Fruit fly (Drosophila melanogaster) whole organism, embryonic: ENCODE measurements around the gene Arl6IP1.
A peak's percentile ranks its signal among the peaks of the same experiment; 100 is the strongest.

Experiments
- Adf1 ChIP-seq: fragments of 200-800 bp; sonication (Bioruptor generic); IDR thresholded peaks from 2 replicates; pipeline ENCODE4 v1.3.6; 2022; ENCODE audit warnings: missing biosample characterization, missing genetic modification characterization
- Asciz ChIP-seq: fragments of 200-800 bp; sonication (Bioruptor generic); optimal IDR thresholded peaks from 2 replicates; lab custom pipeline; 2017; ENCODE audit warnings: missing biosample characterization, mild to moderate bottlenecking, missing genetic modification characterization, missing genetic modification reagents
- Atf-2 ChIP-seq: fragments of 200-800 bp; sonication (Bioruptor generic); optimal IDR thresholded peaks from 2 replicates; lab custom pipeline; 2016; ENCODE audit warnings: missing biosample characterization, missing genetic modification characterization
- Awh ChIP-seq: fragments of 200-800 bp; sonication (Bioruptor generic); IDR thresholded peaks from 2 replicates; pipeline ENCODE4, ENCODE4 v1.3.6; 2022; ENCODE audit warnings: missing biosample characterization, missing genetic modification characterization
- CG10431 ChIP-seq: fragments of 200-800 bp; sonication (Bioruptor generic); optimal IDR thresholded peaks from 3 replicates; lab custom pipeline; 2018; ENCODE audit warnings: missing biosample characterization, mild to moderate bottlenecking, missing genetic modification characterization
- CG12219 ChIP-seq: fragments of 200-800 bp; sonication (Bioruptor generic); optimal IDR thresholded peaks from 3 replicates; lab custom pipeline; 2018; ENCODE audit warnings: missing biosample characterization, mild to moderate bottlenecking, missing genetic modification characterization
- CG12391 ChIP-seq: fragments of 200-800 bp; sonication (Bioruptor generic); optimal IDR thresholded peaks from 3 replicates; lab custom pipeline; 2018; ENCODE audit warnings: missing biosample characterization, mild to moderate bottlenecking, missing genetic modification characterization, moderate library complexity
- CG15011 ChIP-seq: fragments of 200-800 bp; sonication (Bioruptor generic); optimal IDR thresholded peaks from 3 replicates; lab custom pipeline; 2018; ENCODE audit warnings: missing biosample characterization, mild to moderate bottlenecking, missing genetic modification characterization
- CG18764 ChIP-seq: fragments of 200-800 bp; sonication (Bioruptor generic); optimal IDR thresholded peaks from 3 replicates; lab custom pipeline; 2016; ENCODE audit warnings: missing biosample characterization, missing genetic modification characterization
- CG30020 ChIP-seq: fragments of 200-800 bp; optimal IDR thresholded peaks from 2 replicates; lab custom pipeline; 2019; ENCODE audit warnings: missing biosample characterization, mild to moderate bottlenecking, missing genetic modification characterization, moderate library complexity
- CG32532 ChIP-seq: fragments of 200-800 bp; sonication (Bioruptor generic); IDR thresholded peaks from 2 replicates; pipeline ENCODE4 v1.3.6; 2022; ENCODE audit warnings: missing biosample characterization, missing genetic modification characterization
- CG32772 ChIP-seq: fragments of 200-800 bp; sonication (Bioruptor generic); IDR thresholded peaks from 2 replicates; pipeline ENCODE4 v1.3.6; 2022; ENCODE audit warnings: missing biosample characterization, missing genetic modification characterization
- CG6689 ChIP-seq: fragments of 200-800 bp; sonication (Bioruptor generic); IDR thresholded peaks from 2 replicates; pipeline ENCODE4 v1.3.6; 2022; ENCODE audit warnings: missing biosample characterization, missing genetic modification characterization
- CG8924 ChIP-seq: fragments of 200-800 bp; optimal IDR thresholded peaks from 3 replicates; lab custom pipeline; 2019; ENCODE audit warnings: missing biosample characterization, mild to moderate bottlenecking, missing genetic modification characterization, moderate library complexity
- CG9727 ChIP-seq: fragments of 200-800 bp; sonication (Bioruptor generic); optimal IDR thresholded peaks from 3 replicates; lab custom pipeline; 2017; ENCODE audit warnings: missing biosample characterization, mild to moderate bottlenecking, missing genetic modification characterization
- Doc2 ChIP-seq: fragments of 200-800 bp; sonication (Bioruptor generic); IDR thresholded peaks from 2 replicates; pipeline ENCODE4 v1.3.6; 2022; ENCODE audit warnings: missing biosample characterization, missing genetic modification characterization
- Gsc ChIP-seq: fragments of 200-800 bp; sonication (Bioruptor generic); IDR thresholded peaks from 2 replicates; pipeline ENCODE4 v1.3.6; 2022; ENCODE audit warnings: missing biosample characterization, missing genetic modification characterization
- HLH3B ChIP-seq: fragments of 200-800 bp; sonication (Bioruptor generic); IDR thresholded peaks from 2 replicates; pipeline ENCODE4 v1.3.6; 2022; ENCODE audit warnings: missing biosample characterization, missing genetic modification characterization
- Hey ChIP-seq: fragments of 200-800 bp; sonication (Bioruptor generic); optimal IDR thresholded peaks from 3 replicates; lab custom pipeline; 2018; ENCODE audit warnings: missing biosample characterization, mild to moderate bottlenecking, missing genetic modification characterization
- Hr51 ChIP-seq, 2 experiments: fragments of 200-800 bp; sonication (Bioruptor generic); optimal IDR thresholded peaks; 2 replicates in 1 of 2; 3 replicates in 1 of 2; lab custom pipeline; 2016 to 2018; ENCODE audit warnings: missing biosample characterization in 2 of 2, missing genetic modification characterization in 2 of 2, mild to moderate bottlenecking in 1 of 2, moderate library complexity in 1 of 2
- Hr78 ChIP-seq, 2 experiments: fragments of 200-800 bp in 1 of 2; fragments of >200 bp in 1 of 2; sonication (Bioruptor generic) in 1 of 2; optimal IDR thresholded peaks; 2 replicates each; lab custom pipeline; 2017 to 2019; ENCODE audit warnings: missing biosample characterization in 2 of 2, missing genetic modification characterization in 2 of 2, mild to moderate bottlenecking in 1 of 2, moderate library complexity in 1 of 2
- Med ChIP-seq: fragments of 200-800 bp; sonication (Bioruptor generic); peaks from one replicate; lab custom pipeline; 2016; ENCODE audit warnings: missing biosample characterization, missing genetic modification characterization, mild to moderate bottlenecking, inconsistent platforms, moderate library complexity
- Neu2 ChIP-seq: fragments of 200-800 bp; sonication (Bioruptor generic); optimal IDR thresholded peaks from 3 replicates; lab custom pipeline; 2016; ENCODE audit warnings: missing biosample characterization, missing genetic modification characterization, borderline replicate concordance
- Nf-YB ChIP-seq: fragments of 200-800 bp; sonication (Bioruptor generic); optimal IDR thresholded peaks from 3 replicates; lab custom pipeline; 2019; ENCODE audit warnings: missing biosample characterization, mild to moderate bottlenecking, missing genetic modification characterization, moderate library complexity
- Nf-YC ChIP-seq: fragments of 200-800 bp; optimal IDR thresholded peaks from 3 replicates; lab custom pipeline; 2019; ENCODE audit warnings: missing biosample characterization, mild to moderate bottlenecking, missing genetic modification characterization, moderate library complexity
- Optix ChIP-seq: fragments of 200-800 bp; sonication (Bioruptor generic); IDR thresholded peaks from 3 replicates; pipeline ENCODE4 v1.3.6; 2022; ENCODE audit warnings: missing biosample characterization, missing genetic modification characterization
- Xbp1 ChIP-seq: fragments of 200-800 bp; sonication (Bioruptor generic); optimal IDR thresholded peaks from 3 replicates; lab custom pipeline; 2016; ENCODE audit warnings: missing biosample characterization, mild to moderate bottlenecking, missing genetic modification characterization
- abd-A ChIP-seq: fragments of 200-800 bp; sonication (Bioruptor generic); optimal IDR thresholded peaks from 3 replicates; lab custom pipeline; 2019; ENCODE audit warnings: missing biosample characterization, mild to moderate bottlenecking, missing genetic modification characterization, moderate library complexity
- cad ChIP-seq: fragments of >200 bp; optimal IDR thresholded peaks from 2 replicates; lab custom pipeline; 2017; ENCODE audit warnings: missing biosample characterization, missing genetic modification characterization
- corto ChIP-seq: fragments of 200-800 bp; sonication (Bioruptor generic); optimal IDR thresholded peaks from 2 replicates; lab custom pipeline; 2016; ENCODE audit warnings: missing biosample characterization, mild to moderate bottlenecking, missing genetic modification characterization, moderate library complexity
- crol ChIP-seq: fragments of 200-800 bp; sonication (Bioruptor generic); IDR thresholded peaks from 2 replicates; pipeline ENCODE4 v1.3.6; 2022; ENCODE audit warnings: missing biosample characterization, missing genetic modification characterization
- ewg ChIP-seq: fragments of 200-800 bp; sonication (Bioruptor generic); optimal IDR thresholded peaks from 3 replicates; lab custom pipeline; 2017; ENCODE audit warnings: mild to moderate bottlenecking, missing biosample characterization, missing genetic modification reagents, missing genetic modification characterization
- fd96Cb ChIP-seq: fragments of 200-800 bp; sonication (Bioruptor generic); optimal IDR thresholded peaks from 2 replicates; lab custom pipeline; 2018; ENCODE audit warnings: missing biosample characterization, mild to moderate bottlenecking, missing genetic modification characterization, moderate library complexity
- fu2 ChIP-seq: fragments of 200-800 bp; sonication (Bioruptor generic); optimal IDR thresholded peaks from 2 replicates; lab custom pipeline; 2016; ENCODE audit warnings: missing biosample characterization, missing genetic modification characterization
- grn ChIP-seq: fragments of 200-800 bp; sonication (Bioruptor generic); optimal IDR thresholded peaks from 3 replicates; lab custom pipeline; 2017; ENCODE audit warnings: missing biosample characterization, missing genetic modification characterization
- ham ChIP-seq: fragments of 200-800 bp; sonication (Bioruptor generic); IDR thresholded peaks from 2 replicates; pipeline ENCODE4 v1.3.6; 2022; ENCODE audit warnings: missing biosample characterization, missing genetic modification characterization
- nerfin-1 ChIP-seq: fragments of 200-800 bp; sonication (Bioruptor generic); optimal IDR thresholded peaks from 3 replicates; lab custom pipeline; 2019; ENCODE audit warnings: missing biosample characterization, mild to moderate bottlenecking, missing genetic modification characterization, moderate library complexity
- nmo ChIP-seq: fragments of 200-800 bp; sonication (Bioruptor generic); optimal IDR thresholded peaks from 2 replicates; lab custom pipeline; 2018; ENCODE audit warnings: missing biosample characterization, mild to moderate bottlenecking, missing genetic modification characterization, moderate library complexity
- p53 ChIP-seq: fragments of 200-800 bp; sonication (Bioruptor generic); optimal IDR thresholded peaks from 2 replicates; lab custom pipeline; 2016; ENCODE audit warnings: missing biosample characterization, missing genetic modification characterization
- pros ChIP-seq: fragments of 200-800 bp; sonication (Bioruptor generic); optimal IDR thresholded peaks from 3 replicates; lab custom pipeline; 2019; ENCODE audit warnings: missing biosample characterization, mild to moderate bottlenecking, missing genetic modification characterization, moderate library complexity
- ro ChIP-seq: fragments of 200-800 bp; sonication (Bioruptor generic); IDR thresholded peaks from 2 replicates; pipeline ENCODE4 v1.3.6; 2022; ENCODE audit warnings: missing biosample characterization, missing genetic modification characterization
- row ChIP-seq: fragments of 200-800 bp; sonication (Bioruptor generic); IDR thresholded peaks from 3 replicates; pipeline ENCODE4 v1.3.6; 2022; ENCODE audit warnings: missing biosample characterization, missing genetic modification characterization
- seq ChIP-seq: fragments of 200-800 bp; sonication (Bioruptor generic); IDR thresholded peaks from 2 replicates; pipeline ENCODE4 v1.3.6; 2022; ENCODE audit warnings: missing biosample characterization, missing genetic modification characterization
- sisA ChIP-seq: fragments of 200-800 bp; sonication (Bioruptor generic); IDR thresholded peaks from 2 replicates; pipeline ENCODE4 v1.3.6; 2022; ENCODE audit warnings: missing biosample characterization, missing genetic modification characterization
- sqz ChIP-seq: fragments of 200-800 bp; sonication (Bioruptor generic); optimal IDR thresholded peaks from 3 replicates; lab custom pipeline; 2018; ENCODE audit warnings: missing biosample characterization, mild to moderate bottlenecking, missing genetic modification characterization
- tx ChIP-seq: fragments of 200-800 bp; sonication (Bioruptor generic); optimal IDR thresholded peaks from 2 replicates; lab custom pipeline; 2016; ENCODE audit warnings: missing biosample characterization, missing genetic modification characterization
- vvl ChIP-seq: fragments of 200-800 bp; sonication (Bioruptor generic); IDR thresholded peaks from 2 replicates; pipeline ENCODE4 v1.3.6; 2022; ENCODE audit warnings: missing biosample characterization, missing genetic modification characterization

The Arl6IP1 gene

DNA sequence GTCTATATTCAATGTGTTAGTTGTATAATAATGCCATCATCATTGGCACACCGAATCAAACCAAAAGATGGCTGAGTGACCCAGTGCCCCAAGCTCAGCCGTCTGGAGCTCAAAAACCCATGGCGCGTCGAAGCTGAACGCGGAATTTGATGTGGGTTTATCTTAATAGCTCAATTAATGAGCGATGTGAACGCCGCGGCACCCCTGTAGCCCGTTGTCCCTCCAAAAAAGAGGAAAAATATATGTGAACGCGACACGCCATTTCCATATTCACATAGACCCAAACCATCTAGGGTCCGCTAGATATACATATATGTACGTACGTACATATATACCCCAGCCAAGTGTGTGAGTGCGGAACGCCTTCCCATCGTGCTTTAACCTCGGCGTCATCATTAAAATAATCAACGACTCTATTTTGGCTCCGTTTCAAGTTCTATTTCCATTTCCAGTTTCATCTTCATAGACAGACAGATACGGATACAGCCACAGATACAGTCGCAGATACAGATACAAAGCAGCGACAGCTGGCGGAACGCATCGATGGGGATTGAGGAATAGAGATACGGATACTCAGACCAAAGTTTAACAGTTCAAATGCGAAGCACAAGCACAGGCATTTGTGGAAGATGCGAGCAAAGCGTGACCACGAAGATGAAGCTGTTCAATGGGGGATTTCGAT lies 20.9 kb downstream of the Arl6IP1 start (continued):
- TF ChIP-seq CG8924 (tag; lab: Kevin White, UChicago) (no peak), Hr78 (GFP tag; optimal IDR thresholded peaks at IDR 0.05; lab: Kevin White, UChicago) (peak in 1 of 2 experiments; percentile 15), Awh (GFP tag; lab: Robert Waterston, UW) (peak; percentile 84), sqz (GFP tag; lab: Kevin White, UChicago) (no peak), cad (GFP tag; lab: Kevin White, UChicago) (no peak), vvl (GFP tag; lab: Robert Waterston, UW) (peak; percentile 67; the same call in 1 of the 2 replicates), grn (GFP tag; lab: Kevin White, UChicago) (peak; percentile 72), Adf1 (GFP tag; lab: Robert Waterston, UW) (no peak), Atf-2 (GFP tag; lab: Kevin White, UChicago) (no peak), Optix (GFP tag; lab: Robert Waterston, UW) (no peak), Neu2 (GFP tag; lab: Kevin White, UChicago) (no peak), ham (GFP tag; lab: Robert Waterston, UW) (no peak)

DNA sequence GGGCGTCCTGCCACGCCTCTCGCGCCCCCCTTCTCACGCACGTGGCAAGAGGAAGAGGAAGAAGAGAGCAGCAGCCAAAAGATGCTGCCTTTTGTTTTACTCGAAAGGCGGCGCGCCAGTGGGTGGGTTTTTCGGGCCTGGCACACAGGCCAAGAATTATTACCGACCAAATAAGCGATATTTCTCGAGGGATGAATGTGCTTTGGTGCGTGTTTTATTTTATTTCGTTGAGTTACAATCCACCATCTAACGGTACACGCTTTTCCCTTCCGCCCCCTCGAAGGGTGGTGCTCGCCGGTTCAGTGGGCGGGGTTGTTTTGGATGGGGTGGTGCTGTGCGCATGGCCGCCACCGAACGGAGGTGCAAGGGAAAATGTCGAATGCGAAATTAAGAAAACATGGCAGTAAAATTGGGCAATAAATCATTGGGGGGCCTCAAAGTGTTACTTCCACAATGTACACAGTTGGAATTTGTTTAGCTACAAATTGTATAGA lies 28.9 kb downstream of the Arl6IP1 start:
- peak; percentile 5 for TF ChIP-seq nerfin-1 (tag; lab: Kevin White, UChicago)
- peak; percentile 17 for TF ChIP-seq Med
- peak; percentile 27 for TF ChIP-seq Nf-YB (GFP tag; lab: Kevin White, UChicago)
- peak; percentile 70; the same call in 1 of the 2 replicates for TF ChIP-seq seq (GFP tag; lab: Robert Waterston, UW)
- TF ChIP-seq CG30020 (tag; lab: Kevin White, UChicago): no peak
- peak; percentile 34; the same call in 1 of the 2 replicates for TF ChIP-seq crol (GFP tag; lab: Robert Waterston, UW)
- TF ChIP-seq Hey (tag; lab: Kevin White, UChicago): no peak
- TF ChIP-seq Nf-YC (tag; lab: Kevin White, UChicago): peak; percentile 71
- TF ChIP-seq pros (GFP tag; lab: Kevin White, UChicago): peak; percentile 81
- no peak for TF ChIP-seq corto
- no peak for TF ChIP-seq sqz (GFP tag; lab: Kevin White, UChicago)
- no peak for TF ChIP-seq CG12219 (GFP tag; lab: Kevin White, UChicago)
- TF ChIP-seq CG9727: no peak
- peak; percentile 80 for TF ChIP-seq ewg (GFP tag; lab: Kevin White, UChicago)
- no peak for TF ChIP-seq Hr51 (GFP tag; optimal IDR thresholded peaks at IDR 0.05; lab: Kevin White, UChicago)
- TF ChIP-seq HLH3B (GFP tag; lab: Robert Waterston, UW): no peak
- TF ChIP-seq ro (GFP tag; lab: Robert Waterston, UW): no peak
- no peak for TF ChIP-seq row (GFP tag; lab: Robert Waterston, UW)
- peak; percentile 95 for TF ChIP-seq abd-A (tag; lab: Kevin White, UChicago)
- TF ChIP-seq CG18764 (GFP tag; lab: Kevin White, UChicago): no peak

DNA sequence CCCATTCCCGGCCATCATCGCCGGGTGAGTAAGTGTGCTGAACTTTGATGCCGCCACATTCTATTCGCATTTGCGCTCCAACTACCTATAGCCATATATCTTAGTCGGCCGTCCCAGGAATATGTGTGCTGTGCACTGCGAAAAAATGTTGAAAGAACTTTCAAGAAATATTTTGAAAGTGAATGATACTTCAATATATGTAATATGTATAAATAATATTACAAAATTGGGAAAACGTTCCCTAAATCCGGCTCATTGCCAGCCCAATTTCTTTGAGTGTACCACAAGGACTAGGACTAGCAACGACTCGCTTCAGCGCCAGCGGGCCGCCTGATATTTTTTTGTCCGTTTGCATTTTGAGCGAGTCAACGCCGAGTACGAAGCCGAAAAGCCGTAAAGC lies 29.8 kb downstream of the Arl6IP1 start:
- TF ChIP-seq nmo (peak; percentile 20), Xbp1 (no peak), Doc2 (GFP tag; lab: Robert Waterston, UW) (no peak), CG32772 (GFP tag; lab: Robert Waterston, UW) (0 out of 2 replicates have a peak, but pooled peaks have one; percentile 16), Gsc (no peak), CG10431 (GFP tag; lab: Kevin White, UChicago) (no peak), sisA (GFP tag; lab: Robert Waterston, UW) (peak; percentile 10; the same call in 1 of the 2 replicates), fu2 (GFP tag; lab: Kevin White, UChicago) (no peak), p53 (GFP tag; lab: Kevin White, UChicago) (no peak), CG6689 (GFP tag; lab: Robert Waterston, UW) (peak; percentile 31; the same call in 1 of the 2 replicates), CG32532 (no peak), CG12391 (tag; lab: Kevin White, UChicago) (peak; percentile 31), tx (GFP tag; lab: Kevin White, UChicago) (no peak), Asciz (GFP tag; lab: Kevin White, UChicago) (no peak), fd96Cb (tag; lab: Kevin White, UChicago) (peak; percentile 5), CG15011 (GFP tag; lab: Kevin White, UChicago) (no peak)
